Worm (Caenorhabditis elegans): ENCODE results near the gene T15B7.14.
A peak's percentile ranks its signal among the peaks of the same experiment; 100 is the strongest.

T15B7.14 gene

DNA sequence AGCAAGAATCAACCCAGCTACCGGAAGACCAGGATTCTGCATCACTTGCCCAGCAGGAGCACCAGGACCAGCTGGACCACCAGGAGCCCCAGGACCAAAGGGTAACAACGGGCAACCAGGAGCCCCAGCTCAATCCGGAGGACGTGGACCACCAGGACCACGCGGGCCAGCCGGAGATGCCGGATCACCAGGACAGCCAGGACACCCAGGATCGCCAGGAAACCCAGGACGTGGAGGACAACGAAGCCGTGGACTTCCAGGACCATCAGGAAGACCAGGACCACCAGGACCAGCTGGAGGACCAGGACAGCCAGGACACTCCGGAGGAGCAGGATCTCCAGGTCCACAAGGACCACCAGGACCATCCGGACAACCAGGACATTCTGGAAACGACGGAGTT, 3.6 kb downstream of the T15B7.14 start:
- TF ChIP-seq B0019.2 (GFP tag; conservative IDR thresholded peaks at IDR 0.05) (no peak), ztf-22 (GFP tag; optimal IDR thresholded peaks at IDR 0.05) (no peak), zfh-2 (GFP tag; conservative IDR thresholded peaks at IDR 0.05) (peak; percentile 77), egrh-3 (GFP tag; IDR thresholded peaks at IDR 0.05) (peak; percentile 90), ztf-28 (GFP tag; IDR thresholded peaks at IDR 0.05) (no peak), attf-5 (GFP tag; optimal IDR thresholded peaks at IDR 0.05) (no peak), nhr-179 (tag; optimal IDR thresholded peaks at IDR 0.05) (no peak), aptf-3 (GFP tag; IDR thresholded peaks at IDR 0.05) (no peak)

DNA sequence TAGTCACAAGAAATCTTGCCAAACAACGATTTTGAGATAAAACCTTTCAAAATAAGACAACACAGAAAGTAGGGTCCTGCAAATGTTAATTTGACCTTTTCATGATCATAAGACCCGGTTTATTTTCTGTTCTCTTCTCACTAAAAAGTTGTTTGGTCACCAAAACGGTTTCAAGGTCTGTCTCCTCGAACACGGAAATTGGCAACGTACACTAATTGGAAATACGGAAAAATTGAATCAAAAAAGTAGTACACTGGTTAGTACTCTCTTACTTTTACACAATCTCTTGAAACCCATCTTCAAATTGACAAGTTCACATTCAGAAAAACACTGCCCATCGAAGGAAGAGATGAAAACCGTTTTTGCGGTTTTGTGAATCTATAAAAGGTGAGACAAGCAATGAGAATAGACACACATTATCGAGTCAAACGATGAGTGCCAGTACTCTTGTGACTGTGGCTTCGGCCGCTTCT, 4.4 kb downstream of the T15B7.14 start, which contains the start of gene col-142:
TSS of gene col-142 (plus strand) at position 423 of the 473 bp plus-strand sequence.
- TF ChIP-seq ccch-3 (GFP tag; optimal IDR thresholded peaks at IDR 0.05) (no peak), B0261.1 (tag; optimal IDR thresholded peaks at IDR 0.05) (no peak), athp-1 (tag; optimal IDR thresholded peaks at IDR 0.05) (no peak), pha-4 (tag; optimal IDR thresholded peaks at IDR 0.05) (no peak), F37B4.10 (GFP tag; IDR thresholded peaks at IDR 0.05) (no peak), rec-8 (tag; optimal IDR thresholded peaks at IDR 0.05) (no peak), lin-26 (GFP tag; IDR thresholded peaks at IDR 0.05) (no peak), ekl-4 (GFP tag; IDR thresholded peaks at IDR 0.05) (no peak), akir-1 (GFP tag; optimal IDR thresholded peaks at IDR 0.05) (no peak), rcor-1 (GFP tag; IDR thresholded peaks at IDR 0.05) (no peak), somi-1 (GFP tag; optimal IDR thresholded peaks at IDR 0.05) (no peak)

ce11 chrV:6830075-6830474, 5.1 kb downstream of the T15B7.14 start:
- TF ChIP-seq ztf-25 (GFP tag; IDR thresholded peaks at IDR 0.05): no peak
- no peak for TF ChIP-seq Y56A3A.18 (GFP tag; IDR thresholded peaks at IDR 0.05)
- TF ChIP-seq egl-18 (GFP tag; IDR thresholded peaks at IDR 0.05): 0 out of 2 replicates have a peak, but pooled peaks have one; percentile 22
- TF ChIP-seq F37B4.10 (GFP tag; IDR thresholded peaks at IDR 0.05): 0 out of 2 replicates have a peak, but pooled peaks have one; percentile 47
- no peak for TF ChIP-seq let-607 (tag; optimal IDR thresholded peaks at IDR 0.05)
- no peak for TF ChIP-seq hmg-20 (GFP tag; IDR thresholded peaks at IDR 0.05)
- TF ChIP-seq sptf-2 (GFP tag; optimal IDR thresholded peaks at IDR 0.05): no peak
- peak; percentile 94 for TF ChIP-seq egrh-3 (GFP tag; IDR thresholded peaks at IDR 0.05)

- TF ChIP-seq ceh-40 (GFP tag; IDR thresholded peaks at IDR 0.05) (no peak), ekl-4 (GFP tag; IDR thresholded peaks at IDR 0.05) (no peak), egl-18 (GFP tag; IDR thresholded peaks at IDR 0.05) (no peak), sea-2 (GFP tag; IDR thresholded peaks at IDR 0.05) (no peak), ztf-25 (GFP tag; IDR thresholded peaks at IDR 0.05) (no peak), C06A6.2 (GFP tag; conservative IDR thresholded peaks at IDR 0.05) (no peak), ztf-26 (tag; optimal IDR thresholded peaks at IDR 0.05) (no peak)
Observed at ce11 chrV:6829404-6829803, 5.7 kb downstream of the T15B7.14 start, which contains the start of gene col-141. TSS of gene col-141 (plus strand) at chrV:6829704.

DNA sequence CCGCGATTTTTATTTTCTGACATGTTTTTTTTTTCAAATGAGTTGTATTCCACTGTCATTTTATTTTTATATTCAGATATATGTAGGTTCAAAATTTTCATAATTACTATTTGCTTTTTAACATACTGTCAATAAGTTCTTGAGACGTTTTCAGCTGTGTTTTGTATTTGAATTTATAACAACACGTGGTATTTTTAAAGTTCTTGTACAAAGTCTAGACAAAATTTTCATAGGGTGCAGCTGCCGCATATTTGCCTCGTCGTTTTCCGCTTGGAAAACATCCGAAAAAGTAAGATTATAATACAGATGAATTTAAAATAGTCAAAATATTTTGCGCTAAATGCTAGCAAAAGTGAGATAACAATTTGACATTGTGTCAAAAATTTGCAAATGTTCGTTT, 6.4 kb downstream of the T15B7.14 start, which contains the start of gene dmsr-15:
TSS of gene dmsr-15 (minus strand) at position 101 of the 400 bp plus-strand sequence.
- TF ChIP-seq lin-40 (tag; optimal IDR thresholded peaks at IDR 0.05) (no peak), nfyb-1 (GFP tag; IDR thresholded peaks at IDR 0.05) (no peak), efl-1 (GFP tag; optimal IDR thresholded peaks at IDR 0.05) (no peak), sea-2 (GFP tag; IDR thresholded peaks at IDR 0.05) (no peak), F49E8.2 (tag; optimal IDR thresholded peaks at IDR 0.05; ENCODE audit: insufficient read depth) (no peak), ekl-4 (GFP tag; IDR thresholded peaks at IDR 0.05) (no peak), egl-18 (GFP tag; IDR thresholded peaks at IDR 0.05) (no peak), mxl-1 (tag; optimal IDR thresholded peaks at IDR 0.05) (no peak), hlh-12 (tag; optimal IDR thresholded peaks at IDR 0.05) (no peak), lsl-1 (GFP tag; optimal IDR thresholded peaks at IDR 0.05) (no peak), pha-4 (tag; optimal IDR thresholded peaks at IDR 0.05) (no peak), F22D6.2 (tag; optimal IDR thresholded peaks at IDR 0.05) (no peak), ceh-91 (GFP tag; IDR thresholded peaks at IDR 0.05) (no peak)

Data from whole organism, young adult.